Worm (Caenorhabditis elegans): ENCODE measurements around the gene spp-4.

spp-4 gene

ce11 chrX:7289565-7289964, 29.0 kb downstream of the spp-4 start:
- TF ChIP-seq W03F9.2 (tag; optimal IDR thresholded peaks at IDR 0.05) (no peak), him-1 (tag; optimal IDR thresholded peaks at IDR 0.05) (no peak), dao-5 (tag; optimal IDR thresholded peaks at IDR 0.05) (no peak)

ce11 chrX:7284724-7285184, 33.8 kb downstream of the spp-4 start:
- TF ChIP-seq him-1 (tag; optimal IDR thresholded peaks at IDR 0.05): peak; percentile 86
- no peak for TF ChIP-seq W03F9.2 (tag; optimal IDR thresholded peaks at IDR 0.05)

- no peak for TF ChIP-seq him-1 (tag; optimal IDR thresholded peaks at IDR 0.05)
- TF ChIP-seq W03F9.2 (tag; optimal IDR thresholded peaks at IDR 0.05): no peak
- no peak for TF ChIP-seq dao-5 (tag; optimal IDR thresholded peaks at IDR 0.05)
These were observed 35.4 kb downstream of the spp-4 start for ce11 chrX:7283136-7283535.

- no peak for TF ChIP-seq dao-5 (tag; optimal IDR thresholded peaks at IDR 0.05)
- TF ChIP-seq W03F9.2 (tag; optimal IDR thresholded peaks at IDR 0.05): no peak
These were observed 37.2 kb downstream of the spp-4 start for ce11 chrX:7281347-7281746.

ce11 chrX:7279671-7280389, 38.7 kb downstream of the spp-4 start, which contains the start of gene unc-10:
Gene unc-10 (minus strand): TSS chrX:7280322.
- TF ChIP-seq W03F9.2 (tag; optimal IDR thresholded peaks at IDR 0.05) (no peak), him-1 (tag; optimal IDR thresholded peaks at IDR 0.05) (no peak)

ce11 chrX:7278095-7278494, 40.5 kb downstream of the spp-4 start:
- TF ChIP-seq dao-5 (tag; optimal IDR thresholded peaks at IDR 0.05): no peak
- no peak for TF ChIP-seq him-1 (tag; optimal IDR thresholded peaks at IDR 0.05)
- TF ChIP-seq W03F9.2 (tag; optimal IDR thresholded peaks at IDR 0.05): no peak

- TF ChIP-seq him-1 (tag; optimal IDR thresholded peaks at IDR 0.05): no peak
- TF ChIP-seq dao-5 (tag; optimal IDR thresholded peaks at IDR 0.05): no peak
- TF ChIP-seq W03F9.2 (tag; optimal IDR thresholded peaks at IDR 0.05): no peak
These were observed 46.6 kb downstream of the spp-4 start, which contains the start of gene F46H5.11 for ce11 chrX:7271968-7272367. Gene F46H5.11 (minus strand): TSS chrX:7272068.

- TF ChIP-seq dao-5 (tag; optimal IDR thresholded peaks at IDR 0.05) (no peak), him-1 (tag; optimal IDR thresholded peaks at IDR 0.05) (no peak), W03F9.2 (tag; optimal IDR thresholded peaks at IDR 0.05) (no peak)
These were observed 49.2 kb downstream of the spp-4 start, which contains the start of gene grd-7 for ce11 chrX:7269379-7269778. Gene grd-7 (minus strand): TSS chrX:7269479.

- TF ChIP-seq W03F9.2 (tag; optimal IDR thresholded peaks at IDR 0.05) (no peak), him-1 (tag; optimal IDR thresholded peaks at IDR 0.05) (no peak), dao-5 (tag; optimal IDR thresholded peaks at IDR 0.05) (no peak)
These were observed 49.6 kb downstream of the spp-4 start for ce11 chrX:7268965-7269364.

Measured in whole organism, L4/young adult.